Worm (Caenorhabditis elegans) whole organism, L2 larva: ENCODE data around the gene amt-4.

Source experiments
- C34F6.9 ChIP-seq: fragments of 150-350 bp; optimal IDR thresholded peaks from 2 replicates; lab custom pipeline; 2014; ENCODE audit warnings: missing biosample characterization, missing genetic modification characterization
- F13H6.1 ChIP-seq: sonication (generic microtip); optimal IDR thresholded peaks from 2 replicates; lab custom pipeline; 2016; ENCODE audit warnings: missing genetic modification characterization, missing compliant biosample characterization
- R02D3.7 ChIP-seq: fragments of 150-350 bp; optimal IDR thresholded peaks from 2 replicates; lab custom pipeline; 2014; ENCODE audit warnings: missing biosample characterization, missing genetic modification characterization
- Y55F3AM.14 ChIP-seq: fragments of 200-800 bp; sonication (Bioruptor generic); optimal IDR thresholded peaks from 2 replicates; lab custom pipeline; 2018; ENCODE audit warnings: mild to moderate bottlenecking, missing genetic modification characterization, missing compliant biosample characterization
- ZK546.5 ChIP-seq: sonication (generic microtip); optimal IDR thresholded peaks from 2 replicates; lab custom pipeline; 2017; ENCODE audit warnings: missing biosample characterization, missing genetic modification characterization
- alr-1 ChIP-seq: fragments of 150-350 bp; optimal IDR thresholded peaks from 2 replicates; lab custom pipeline; 2014; ENCODE audit warnings: missing biosample characterization, missing genetic modification characterization
- aly-2 ChIP-seq: fragments of 150-350 bp; optimal IDR thresholded peaks from 2 replicates; lab custom pipeline; 2014; ENCODE audit warnings: missing biosample characterization, missing genetic modification characterization
- ama-1 ChIP-seq: fragments of 150-350 bp; optimal IDR thresholded peaks from 2 replicates; lab custom pipeline; 2018; ENCODE audit warnings: inconsistent platforms
- blmp-1 ChIP-seq: sonication (generic microtip); optimal IDR thresholded peaks from 2 replicates; lab custom pipeline; 2017; ENCODE audit warnings: missing genetic modification characterization, mild to moderate bottlenecking, missing compliant biosample characterization, antibody characterized with exemption, moderate library complexity; ENCODE audit not compliant: insufficient read depth
- ceh-16 ChIP-seq: fragments of 150-350 bp; optimal IDR thresholded peaks from 2 replicates; lab custom pipeline; 2014; ENCODE audit warnings: missing biosample characterization, missing genetic modification characterization
- ceh-82 ChIP-seq: fragments of 150-350 bp; optimal IDR thresholded peaks from 2 replicates; lab custom pipeline; 2014; ENCODE audit warnings: missing biosample characterization, missing genetic modification characterization
- crh-2 ChIP-seq: sonication (generic microtip); optimal IDR thresholded peaks from 2 replicates; lab custom pipeline; 2017; ENCODE audit warnings: missing biosample characterization, missing genetic modification characterization
- dmd-4 ChIP-seq: sonication (generic microtip); optimal IDR thresholded peaks from 2 replicates; lab custom pipeline; 2017; ENCODE audit warnings: missing biosample characterization, missing genetic modification characterization
- elt-1 ChIP-seq: fragments of 150-350 bp; optimal IDR thresholded peaks from 2 replicates; lab custom pipeline; 2014; ENCODE audit warnings: missing biosample characterization, missing genetic modification characterization
- elt-3 ChIP-seq: sonication (generic microtip); optimal IDR thresholded peaks from 2 replicates; lab custom pipeline; 2017; ENCODE audit warnings: missing biosample characterization, missing genetic modification characterization
- fos-1 ChIP-seq: fragments of 150-350 bp; optimal IDR thresholded peaks from 2 replicates; lab custom pipeline; 2014; ENCODE audit warnings: missing biosample characterization, missing genetic modification characterization
- gmeb-1 ChIP-seq: fragments of 150-350 bp; optimal IDR thresholded peaks from 2 replicates; lab custom pipeline; 2014; ENCODE audit warnings: missing biosample characterization, missing genetic modification characterization
- lin-11 ChIP-seq: fragments of 150-350 bp; sonication (generic microtip); optimal IDR thresholded peaks from 2 replicates; lab custom pipeline; 2014; ENCODE audit warnings: missing biosample characterization, missing genetic modification characterization, inconsistent platforms, mixed read lengths
- lin-13 ChIP-seq: fragments of 150-350 bp; optimal IDR thresholded peaks from 2 replicates; lab custom pipeline; 2014; ENCODE audit warnings: missing biosample characterization, missing genetic modification reagents, missing genetic modification characterization
- lin-39 ChIP-seq: fragments of 150-350 bp; optimal IDR thresholded peaks from 2 replicates; lab custom pipeline; 2014; ENCODE audit warnings: missing biosample characterization, missing genetic modification reagents, missing genetic modification characterization
- lsy-2 ChIP-seq, 2 experiments: fragments of 150-350 bp in 1 of 2; sonication (generic microtip) in 1 of 2; optimal IDR thresholded peaks; 2 replicates each; lab custom pipeline; 2014 to 2017; ENCODE audit warnings: missing biosample characterization in 2 of 2, missing genetic modification characterization in 2 of 2
- mab-5 ChIP-seq: fragments of 150-350 bp; optimal IDR thresholded peaks from 2 replicates; lab custom pipeline; 2014; ENCODE audit warnings: missing biosample characterization, missing genetic modification characterization
- mbf-1 ChIP-seq: sonication (generic microtip); optimal IDR thresholded peaks from 2 replicates; lab custom pipeline; 2017; ENCODE audit warnings: missing biosample characterization, missing genetic modification characterization
- mdl-1 ChIP-seq, 2 experiments: fragments of 150-350 bp in 1 of 2; sonication (generic microtip) in 1 of 2; optimal IDR thresholded peaks; 2 replicates each; lab custom pipeline; 2017; ENCODE audit warnings: missing biosample characterization in 2 of 2, missing genetic modification characterization in 2 of 2
- nhr-10 ChIP-seq: sonication (generic microtip); optimal IDR thresholded peaks from 2 replicates; lab custom pipeline; 2017; ENCODE audit warnings: missing biosample characterization, missing genetic modification characterization
- nhr-11 ChIP-seq: fragments of 150-350 bp; optimal IDR thresholded peaks from 2 replicates; lab custom pipeline; 2014; ENCODE audit warnings: missing biosample characterization, missing genetic modification characterization
- nhr-12 ChIP-seq: fragments of 150-350 bp; optimal IDR thresholded peaks from 2 replicates; lab custom pipeline; 2014; ENCODE audit warnings: missing biosample characterization, missing genetic modification characterization
- nhr-129 ChIP-seq: fragments of 150-350 bp; optimal IDR thresholded peaks from 2 replicates; lab custom pipeline; 2014; ENCODE audit warnings: missing biosample characterization, missing genetic modification characterization
- nhr-21 ChIP-seq: fragments of 150-350 bp; optimal IDR thresholded peaks from 2 replicates; lab custom pipeline; 2014; ENCODE audit warnings: missing biosample characterization, missing genetic modification characterization
- nhr-23 ChIP-seq: fragments of 150-350 bp; optimal IDR thresholded peaks from 2 replicates; lab custom pipeline; 2014; ENCODE audit warnings: missing biosample characterization, missing genetic modification reagents, missing genetic modification characterization
- nhr-237 ChIP-seq: fragments of 150-350 bp; optimal IDR thresholded peaks from 2 replicates; lab custom pipeline; 2014; ENCODE audit warnings: missing biosample characterization, missing genetic modification characterization
- nhr-25 ChIP-seq: fragments of 150-350 bp; sonication (generic microtip); optimal IDR thresholded peaks from 3 replicates; lab custom pipeline; 2014; ENCODE audit warnings: missing biosample characterization, missing genetic modification characterization
- nhr-77 ChIP-seq: fragments of 150-350 bp; optimal IDR thresholded peaks from 2 replicates; lab custom pipeline; 2014; ENCODE audit warnings: missing biosample characterization, missing genetic modification characterization
- peb-1 ChIP-seq: fragments of 150-350 bp; optimal IDR thresholded peaks from 2 replicates; lab custom pipeline; 2014; ENCODE audit warnings: missing biosample characterization, missing genetic modification characterization
- sem-4 ChIP-seq: fragments of 150-350 bp; optimal IDR thresholded peaks from 2 replicates; lab custom pipeline; 2014; ENCODE audit warnings: missing biosample characterization, missing genetic modification reagents, missing genetic modification characterization
- skn-1 ChIP-seq: sonication (generic microtip); optimal IDR thresholded peaks from 2 replicates; lab custom pipeline; 2017; ENCODE audit warnings: missing biosample characterization, missing genetic modification characterization
- sma-3 ChIP-seq: sonication (generic microtip); optimal IDR thresholded peaks from 2 replicates; lab custom pipeline; 2016; ENCODE audit warnings: missing genetic modification reagents, missing genetic modification characterization, missing compliant biosample characterization
- sma-9 ChIP-seq, 2 experiments: fragments of 150-350 bp in 1 of 2; sonication (generic microtip) in 1 of 2; optimal IDR thresholded peaks; 2 replicates each; lab custom pipeline; 2014 to 2016; ENCODE audit warnings: missing genetic modification characterization in 2 of 2, mild to moderate bottlenecking in 1 of 2, missing biosample characterization in 1 of 2, missing compliant biosample characterization in 1 of 2, missing genetic modification reagents in 1 of 2, moderate library complexity in 1 of 2
- snpc-4 ChIP-seq: fragments of 150-350 bp; optimal IDR thresholded peaks from 2 replicates; lab custom pipeline; 2014; ENCODE audit warnings: missing biosample characterization, missing genetic modification characterization
- unc-55 ChIP-seq: fragments of 150-350 bp; sonication (generic microtip); optimal IDR thresholded peaks from 3 replicates; lab custom pipeline; 2014; ENCODE audit warnings: missing biosample characterization, missing genetic modification reagents, missing genetic modification characterization
- unc-62 ChIP-seq: fragments of 150-350 bp; optimal IDR thresholded peaks from 2 replicates; lab custom pipeline; 2014; ENCODE audit warnings: missing biosample characterization, missing genetic modification reagents, missing genetic modification characterization
- zag-1 ChIP-seq: fragments of 150-350 bp; optimal IDR thresholded peaks from 2 replicates; lab custom pipeline; 2014; ENCODE audit warnings: missing biosample characterization, missing genetic modification characterization
- ztf-1 ChIP-seq: fragments of 200-800 bp; sonication (Bioruptor generic); conservative IDR thresholded peaks from 2 replicates; pipeline ENCODE4 v1.3.6; 2022; ENCODE audit warnings: missing genetic modification characterization, missing compliant biosample characterization
- ztf-11 ChIP-seq: sonication (generic microtip); optimal IDR thresholded peaks from 2 replicates; lab custom pipeline; 2017; ENCODE audit warnings: missing biosample characterization, missing genetic modification characterization

Gene amt-4

DNA sequence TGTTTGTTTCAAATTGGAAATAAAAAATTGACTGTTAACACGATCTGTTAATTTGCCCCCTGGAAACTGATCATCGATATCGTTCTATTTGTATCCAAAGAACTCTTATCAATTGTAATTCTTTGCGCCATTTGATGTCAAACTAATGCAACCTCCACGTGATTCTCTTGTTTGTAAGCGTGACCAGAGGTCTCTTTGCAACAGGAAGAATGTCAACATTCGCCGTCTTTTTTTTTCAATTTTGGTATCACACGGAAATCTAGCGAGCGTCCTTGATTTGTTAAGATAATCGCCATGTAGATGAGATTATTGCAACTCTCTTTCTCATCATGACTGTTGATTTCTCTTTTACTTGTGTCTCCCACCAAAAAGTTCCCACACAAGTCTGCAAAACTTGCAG lies 36.2 kb upstream of the amt-4 start (continued):
- TF ChIP-seq ztf-1 (GFP tag; lab: Robert Waterston, UW) = no peak
- no peak for TF ChIP-seq Y55F3AM.14
- TF ChIP-seq elt-1 (tag; lab: Kevin White, UChicago) = peak; percentile 29
- peak; percentile 22 to 66 for TF ChIP-seq mdl-1 (tag; optimal IDR thresholded peaks at IDR 0.05; lab: Kevin White, UChicago)
- no peak for TF ChIP-seq nhr-23 (tag; lab: Kevin White, UChicago)
- TF ChIP-seq nhr-21 = peak; percentile 90
- no peak for TF ChIP-seq alr-1 (tag; lab: Kevin White, UChicago)
- peak; percentile 56 for TF ChIP-seq crh-2 (tag; lab: Kevin White, UChicago)
- TF ChIP-seq lin-11 (tag; lab: Kevin White, UChicago) = no peak
- peak; percentile 21 for TF ChIP-seq ceh-16 (tag; lab: Kevin White, UChicago)
- TF ChIP-seq zag-1 (tag; lab: Kevin White, UChicago) = no peak
- TF ChIP-seq nhr-11 (tag; lab: Kevin White, UChicago) = no peak
- TF ChIP-seq ama-1 = no peak
- TF ChIP-seq, all 48 proteins: peak for 15

DNA sequence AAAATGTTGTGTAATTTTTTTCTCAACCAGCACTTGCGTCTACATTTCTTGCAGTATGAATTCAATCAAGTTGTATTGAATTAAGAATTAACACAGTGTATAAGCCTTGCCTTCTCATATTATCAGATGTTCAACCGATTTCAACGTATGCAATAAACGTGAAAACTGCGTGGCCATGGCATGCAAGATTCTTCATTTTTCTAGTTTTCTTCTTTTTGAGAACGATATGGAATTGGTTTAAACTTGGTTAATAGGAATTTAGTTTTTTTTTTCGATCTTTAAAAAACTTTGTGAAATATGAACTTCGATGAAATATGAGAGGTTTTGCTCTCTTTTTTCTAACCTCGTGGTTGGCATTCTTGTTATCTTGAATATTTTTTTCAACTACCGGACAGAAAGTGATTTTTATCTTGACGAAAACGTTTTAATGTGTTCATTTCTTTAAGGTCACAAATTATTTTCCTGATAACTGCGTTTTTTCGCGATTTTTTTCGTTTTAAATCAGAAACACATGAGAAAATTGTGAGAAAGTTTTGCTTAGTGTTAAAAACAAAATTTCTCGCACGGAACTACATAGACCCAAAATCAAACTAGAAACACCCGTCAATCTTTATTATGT lies 34.6 kb upstream of the amt-4 start:
- TF ChIP-seq nhr-23 (tag; lab: Kevin White, UChicago) = no peak
- peak; percentile 31 for TF ChIP-seq sma-9 (GFP tag; optimal IDR thresholded peaks at IDR 0.05; lab: Kevin White, UChicago)
- no peak for TF ChIP-seq sma-9 (tag; optimal IDR thresholded peaks at IDR 0.05; lab: Kevin White, UChicago)
- TF ChIP-seq ceh-82 (tag; lab: Kevin White, UChicago) = no peak
- TF ChIP-seq ceh-16 (tag; lab: Kevin White, UChicago) = no peak
- no peak for TF ChIP-seq unc-55 (GFP tag; lab: Kevin White, UChicago)
- TF ChIP-seq sem-4 (tag; lab: Kevin White, UChicago) = no peak
- no peak for TF ChIP-seq R02D3.7
- no peak for TF ChIP-seq nhr-77
- TF ChIP-seq lsy-2 (tag; optimal IDR thresholded peaks at IDR 0.05; lab: Kevin White, UChicago) = peak in 1 of 2 experiments; percentile 11
- TF ChIP-seq C34F6.9 (tag; lab: Kevin White, UChicago) = no peak
- no peak for TF ChIP-seq mab-5 (tag; lab: Kevin White, UChicago)
- no peak for TF ChIP-seq lin-11 (tag; lab: Kevin White, UChicago)
- peak; percentile 26 for TF ChIP-seq fos-1 (tag; lab: Kevin White, UChicago)
- TF ChIP-seq nhr-237 (tag; lab: Kevin White, UChicago) = no peak
- peak; percentile 31 for TF ChIP-seq crh-2 (tag; lab: Kevin White, UChicago)
- no peak for TF ChIP-seq mdl-1 (tag; optimal IDR thresholded peaks at IDR 0.05; lab: Kevin White, UChicago)

DNA sequence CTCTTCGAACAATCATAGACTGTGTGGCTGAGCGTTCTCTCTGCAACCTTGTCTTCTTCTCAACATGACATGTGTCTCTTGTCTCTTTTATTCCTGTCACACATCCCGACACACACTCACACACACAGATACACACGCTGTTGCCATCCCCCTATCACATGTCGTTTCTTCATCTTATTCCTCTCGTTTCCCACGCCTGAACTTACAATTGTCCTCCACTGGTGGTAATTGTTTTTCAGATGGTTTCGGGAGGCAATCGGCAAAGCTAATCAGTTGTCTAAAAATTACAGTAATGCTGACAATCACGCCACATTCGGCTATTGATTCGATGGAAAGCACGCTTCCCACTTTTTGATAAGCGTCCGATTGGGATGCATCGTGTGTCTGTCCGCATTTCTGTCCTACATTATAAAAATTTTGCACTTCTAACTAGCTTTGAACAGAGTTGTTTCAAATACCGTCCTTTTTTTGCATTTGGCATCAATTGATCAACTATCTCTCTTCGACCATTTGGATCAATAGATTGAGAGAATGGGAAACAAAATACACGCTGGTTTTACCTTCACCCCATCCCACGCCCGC lies 32.9 kb upstream of the amt-4 start, which contains the start of gene nhr-35:
Gene nhr-35, plus strand, starts transcription at position 532 of the 582 bp plus-strand sequence.
- TF ChIP-seq gmeb-1 (tag; lab: Kevin White, UChicago) (peak; percentile 63), ztf-11 (tag; lab: Kevin White, UChicago) (no peak), F13H6.1 (tag; lab: Kevin White, UChicago) (peak; percentile 82), lin-11 (tag; lab: Kevin White, UChicago) (no peak), ztf-1 (GFP tag; lab: Robert Waterston, UW) (no peak), R02D3.7 (no peak), nhr-21 (peak; percentile 88), crh-2 (tag; lab: Kevin White, UChicago) (peak; percentile 57), sma-3 (peak; percentile 71), skn-1 (tag; lab: Kevin White, UChicago) (no peak), ceh-82 (tag; lab: Kevin White, UChicago) (no peak), nhr-237 (tag; lab: Kevin White, UChicago) (no peak), mab-5 (tag; lab: Kevin White, UChicago) (no peak), elt-1 (tag; lab: Kevin White, UChicago) (no peak), lsy-2 (tag; optimal IDR thresholded peaks at IDR 0.05; lab: Kevin White, UChicago) (peak in 1 of 2 experiments; percentile 57), nhr-129 (peak; percentile 94), nhr-12 (tag; lab: Kevin White, UChicago) (no peak), alr-1 (tag; lab: Kevin White, UChicago) (no peak), lin-39 (no peak), aly-2 (no peak), mdl-1 (tag; optimal IDR thresholded peaks at IDR 0.05; lab: Kevin White, UChicago) (peak; percentile 50 to 57), lin-13 (GFP tag; lab: Kevin White, UChicago) (no peak), blmp-1 (tag; lab: Kevin White, UChicago) (peak; percentile 60), nhr-23 (tag; lab: Kevin White, UChicago) (no peak), nhr-10 (tag; lab: Kevin White, UChicago) (peak; percentile 18), elt-3 (tag; lab: Kevin White, UChicago) (no peak), dmd-4 (tag; lab: Kevin White, UChicago) (no peak), peb-1 (tag; lab: Kevin White, UChicago) (no peak), ceh-16 (tag; lab: Kevin White, UChicago) (no peak), unc-62 (no peak), nhr-25 (tag; lab: Kevin White, UChicago) (peak; percentile 87), ZK546.5 (tag; lab: Kevin White, UChicago) (no peak), fos-1 (tag; lab: Kevin White, UChicago) (peak; percentile 66), snpc-4 (no peak), Y55F3AM.14 (peak; percentile 34), sma-9 (GFP tag; optimal IDR thresholded peaks at IDR 0.05; lab: Kevin White, UChicago) (peak; percentile 95), sma-9 (tag; optimal IDR thresholded peaks at IDR 0.05; lab: Kevin White, UChicago) (no peak), mbf-1 (tag; lab: Kevin White, UChicago) (no peak), zag-1 (tag; lab: Kevin White, UChicago) (no peak)
